Fruit fly (Drosophila melanogaster) whole organism, embryonic: ENCODE data around the gene DCTN6-p27.

Source experiments
- Abd-B ChIP-seq: fragments of 200-800 bp; sonication (Bioruptor generic); optimal IDR thresholded peaks from 2 replicates; lab custom pipeline; 2018; ENCODE audit warnings: missing biosample characterization, mild to moderate bottlenecking, missing genetic modification characterization, moderate library complexity
- Awh ChIP-seq: fragments of 200-800 bp; sonication (Bioruptor generic); IDR thresholded peaks from 2 replicates; pipeline ENCODE4, ENCODE4 v1.3.6; 2022; ENCODE audit warnings: missing biosample characterization, missing genetic modification characterization
- BEAF-32 ChIP-seq: fragments of 200-800 bp; sonication (Bioruptor generic); optimal IDR thresholded peaks from 3 replicates; lab custom pipeline; 2017; ENCODE audit warnings: missing biosample characterization, missing genetic modification characterization, mild to moderate bottlenecking, moderate library complexity, missing genetic modification reagents
- Bgb ChIP-seq: fragments of 200-800 bp; sonication (Bioruptor generic); IDR thresholded peaks from 2 replicates; pipeline ENCODE4 v1.3.6; 2022; ENCODE audit warnings: missing biosample characterization, missing genetic modification characterization; ENCODE audit not compliant: partially characterized antibody
- CG10565 ChIP-seq: fragments of 200-800 bp; sonication (Bioruptor generic); optimal IDR thresholded peaks from 3 replicates; lab custom pipeline; 2016; ENCODE audit warnings: missing biosample characterization, mild to moderate bottlenecking, missing genetic modification characterization
- CG10959 ChIP-seq: fragments of 200-800 bp; sonication (Bioruptor generic); IDR thresholded peaks from 2 replicates; pipeline ENCODE4 v1.3.6; 2022; ENCODE audit warnings: missing biosample characterization, missing genetic modification characterization
- CG11247 ChIP-seq: fragments of 200-800 bp; sonication (Bioruptor generic); IDR thresholded peaks from 2 replicates; pipeline ENCODE4 v1.3.6; 2022; ENCODE audit warnings: missing biosample characterization, missing genetic modification characterization
- CG12071 ChIP-seq: fragments of 200-800 bp; sonication (Bioruptor generic); optimal IDR thresholded peaks from 3 replicates; lab custom pipeline; 2018; ENCODE audit warnings: missing biosample characterization, mild to moderate bottlenecking, missing genetic modification characterization
- CG12391 ChIP-seq: fragments of 200-800 bp; sonication (Bioruptor generic); optimal IDR thresholded peaks from 3 replicates; lab custom pipeline; 2018; ENCODE audit warnings: missing biosample characterization, mild to moderate bottlenecking, missing genetic modification characterization, moderate library complexity
- CG13287 ChIP-seq: fragments of 200-800 bp; sonication (Bioruptor generic); IDR thresholded peaks from 2 replicates; pipeline ENCODE4 v1.3.6; 2022; ENCODE audit warnings: missing biosample characterization, missing genetic modification characterization; ENCODE audit not compliant: partially characterized antibody
- CG15514 ChIP-seq: fragments of 200-800 bp; sonication (Bioruptor generic); optimal IDR thresholded peaks from 3 replicates; lab custom pipeline; 2017; ENCODE audit warnings: missing biosample characterization, missing genetic modification characterization, mild to moderate bottlenecking, moderate library complexity, missing genetic modification reagents
- CG16779 ChIP-seq: fragments of 200-800 bp; sonication (Bioruptor generic); IDR thresholded peaks from 2 replicates; pipeline ENCODE4 v1.3.6; 2022; ENCODE audit warnings: missing biosample characterization, missing genetic modification characterization
- CG17328 ChIP-seq: fragments of 200-800 bp; sonication (Bioruptor generic); IDR thresholded peaks from 2 replicates; pipeline ENCODE4 v1.3.6; 2022; ENCODE audit warnings: missing biosample characterization, missing genetic modification characterization
- CG17568 ChIP-seq: fragments of 200-800 bp; sonication (Bioruptor generic); optimal IDR thresholded peaks from 2 replicates; lab custom pipeline; 2018; ENCODE audit warnings: missing biosample characterization, mild to moderate bottlenecking, missing genetic modification characterization, moderate library complexity
- CG18476 ChIP-seq: fragments of 200-800 bp; sonication (Bioruptor generic); optimal IDR thresholded peaks from 2 replicates; lab custom pipeline; 2016; ENCODE audit warnings: missing biosample characterization, mild to moderate bottlenecking, missing genetic modification characterization
- CG2202 ChIP-seq: fragments of 200-800 bp; sonication (Bioruptor generic); optimal IDR thresholded peaks from 2 replicates; lab custom pipeline; 2018; ENCODE audit warnings: missing biosample characterization, mild to moderate bottlenecking, missing genetic modification characterization
- CG30020 ChIP-seq: fragments of 200-800 bp; optimal IDR thresholded peaks from 2 replicates; lab custom pipeline; 2019; ENCODE audit warnings: missing biosample characterization, mild to moderate bottlenecking, missing genetic modification characterization, moderate library complexity
- CG30403 ChIP-seq: fragments of 200-800 bp; sonication (Bioruptor generic); optimal IDR thresholded peaks from 3 replicates; lab custom pipeline; 2016; ENCODE audit warnings: missing biosample characterization, missing genetic modification characterization
- CG3163 ChIP-seq: fragments of 200-800 bp; sonication (Bioruptor generic); optimal IDR thresholded peaks from 3 replicates; lab custom pipeline; 2016; ENCODE audit warnings: missing biosample characterization, missing genetic modification characterization
- CG33213 ChIP-seq: fragments of 200-800 bp; sonication (Bioruptor generic); optimal IDR thresholded peaks from 3 replicates; lab custom pipeline; 2016; ENCODE audit warnings: missing biosample characterization, missing genetic modification characterization
- CG4730 ChIP-seq: fragments of 200-800 bp; sonication (Bioruptor generic); IDR thresholded peaks from 2 replicates; pipeline ENCODE4 v1.3.6; 2022; ENCODE audit warnings: missing biosample characterization, missing genetic modification characterization
- CG6683 ChIP-seq: fragments of 200-800 bp; sonication (Bioruptor generic); optimal IDR thresholded peaks from 2 replicates; lab custom pipeline; 2017; ENCODE audit warnings: missing biosample characterization, mild to moderate bottlenecking, missing genetic modification characterization, missing genetic modification reagents
- H15 ChIP-seq: fragments of 200-800 bp; sonication (Bioruptor generic); IDR thresholded peaks from 3 replicates; pipeline ENCODE4 v1.3.6; 2022; ENCODE audit warnings: missing biosample characterization, missing genetic modification characterization
- Hand ChIP-seq: fragments of 200-800 bp; sonication (Bioruptor generic); optimal IDR thresholded peaks from 2 replicates; lab custom pipeline; 2017; ENCODE audit warnings: mild to moderate bottlenecking, missing biosample characterization, missing genetic modification reagents, missing genetic modification characterization
- HmgD ChIP-seq: fragments of 200-800 bp; sonication (Bioruptor generic); optimal IDR thresholded peaks from 3 replicates; lab custom pipeline; 2016; ENCODE audit warnings: missing biosample characterization, missing genetic modification characterization
- Ravus ChIP-seq: fragments of 200-800 bp; sonication (Bioruptor generic); IDR thresholded peaks from 2 replicates; pipeline ENCODE4 v1.3.6; 2022; ENCODE audit warnings: missing biosample characterization, missing genetic modification characterization
- TFAM ChIP-seq: fragments of 200-800 bp; sonication (Bioruptor generic); optimal IDR thresholded peaks from 2 replicates; lab custom pipeline; 2017; ENCODE audit warnings: missing biosample characterization, missing genetic modification characterization, inconsistent platforms
- Usf ChIP-seq: fragments of 200-800 bp; sonication (Bioruptor generic); optimal IDR thresholded peaks from 2 replicates; lab custom pipeline; 2017; ENCODE audit warnings: missing genotype, missing biosample characterization, missing genetic modification characterization
- ase ChIP-seq: fragments of 200-800 bp; sonication (Bioruptor generic); IDR thresholded peaks from 3 replicates; pipeline ENCODE4 v1.3.6; 2022; ENCODE audit warnings: missing biosample characterization, missing genetic modification characterization
- az2 ChIP-seq: fragments of 200-800 bp; sonication (Bioruptor generic); optimal IDR thresholded peaks from 3 replicates; lab custom pipeline; 2016; ENCODE audit warnings: missing biosample characterization, missing genetic modification characterization
- crc ChIP-seq: fragments of 200-800 bp; sonication (Bioruptor generic); optimal IDR thresholded peaks from 2 replicates; lab custom pipeline; 2016; ENCODE audit warnings: missing biosample characterization, missing genetic modification characterization
- danr ChIP-seq: fragments of 200-800 bp; sonication (Bioruptor generic); IDR thresholded peaks from 2 replicates; pipeline ENCODE4 v1.3.6; 2022; ENCODE audit warnings: missing biosample characterization, missing genetic modification characterization
- disco-r ChIP-seq: fragments of 200-800 bp; sonication (Bioruptor generic); optimal IDR thresholded peaks from 2 replicates; lab custom pipeline; 2016; ENCODE audit warnings: missing biosample characterization, missing genetic modification characterization
- ewg ChIP-seq: fragments of 200-800 bp; sonication (Bioruptor generic); optimal IDR thresholded peaks from 3 replicates; lab custom pipeline; 2017; ENCODE audit warnings: mild to moderate bottlenecking, missing biosample characterization, missing genetic modification reagents, missing genetic modification characterization
- fd3F ChIP-seq: fragments of 200-800 bp; sonication (Bioruptor generic); optimal IDR thresholded peaks from 2 replicates; lab custom pipeline; 2018; ENCODE audit warnings: missing biosample characterization, mild to moderate bottlenecking, missing genetic modification characterization, moderate library complexity
- fu2 ChIP-seq: fragments of 200-800 bp; sonication (Bioruptor generic); optimal IDR thresholded peaks from 2 replicates; lab custom pipeline; 2016; ENCODE audit warnings: missing biosample characterization, missing genetic modification characterization
- grau ChIP-seq: fragments of 200-800 bp; optimal IDR thresholded peaks from 3 replicates; lab custom pipeline; 2019; ENCODE audit warnings: missing biosample characterization, mild to moderate bottlenecking, missing genetic modification characterization, moderate library complexity
- her ChIP-seq: fragments of 200-800 bp; sonication (Bioruptor generic); optimal IDR thresholded peaks from 2 replicates; lab custom pipeline; 2016; ENCODE audit warnings: missing biosample characterization, missing genetic modification characterization
- ken ChIP-seq: fragments of 200-800 bp; sonication (Bioruptor generic); IDR thresholded peaks from 3 replicates; pipeline ENCODE4 v1.3.6; 2022; ENCODE audit warnings: missing biosample characterization, missing genetic modification characterization
- kni ChIP-seq: fragments of 200-800 bp; sonication (Bioruptor generic); optimal IDR thresholded peaks from 3 replicates; lab custom pipeline; 2017; ENCODE audit warnings: mild to moderate bottlenecking, missing biosample characterization, missing genetic modification reagents, missing genetic modification characterization
- mirr ChIP-seq: fragments of 200-800 bp; sonication (Bioruptor generic); optimal IDR thresholded peaks from 3 replicates; lab custom pipeline; 2018; ENCODE audit warnings: missing biosample characterization, mild to moderate bottlenecking, missing genetic modification characterization
- nmo ChIP-seq: fragments of 200-800 bp; sonication (Bioruptor generic); optimal IDR thresholded peaks from 2 replicates; lab custom pipeline; 2018; ENCODE audit warnings: missing biosample characterization, mild to moderate bottlenecking, missing genetic modification characterization, moderate library complexity
- nom ChIP-seq: fragments of 200-800 bp; sonication (Bioruptor generic); optimal IDR thresholded peaks from 2 replicates; lab custom pipeline; 2017; ENCODE audit warnings: missing biosample characterization, missing genetic modification characterization, mild to moderate bottlenecking, moderate library complexity, missing genetic modification reagents
- oc ChIP-seq: fragments of 200-800 bp; sonication (Bioruptor generic); optimal IDR thresholded peaks from 2 replicates; lab custom pipeline; 2018; ENCODE audit warnings: missing biosample characterization, mild to moderate bottlenecking, missing genetic modification characterization, moderate library complexity
- phol ChIP-seq: fragments of 200-800 bp; sonication (Bioruptor generic); optimal IDR thresholded peaks from 3 replicates; lab custom pipeline; 2018; ENCODE audit warnings: missing biosample characterization, mild to moderate bottlenecking, missing genetic modification characterization, moderate library complexity
- tio ChIP-seq: fragments of 200-800 bp; sonication (Bioruptor generic); optimal IDR thresholded peaks from 2 replicates; lab custom pipeline; 2017; ENCODE audit warnings: missing biosample characterization, missing genetic modification characterization, inconsistent platforms
- vnd ChIP-seq: fragments of 200-800 bp; sonication (Bioruptor generic); IDR thresholded peaks from 3 replicates; pipeline ENCODE4 v1.3.6; 2022; ENCODE audit warnings: missing biosample characterization, missing genetic modification characterization; ENCODE audit not compliant: partially characterized antibody
- zf30C ChIP-seq: fragments of 200-800 bp; sonication (Bioruptor generic); optimal IDR thresholded peaks from 3 replicates; lab custom pipeline; 2018; ENCODE audit warnings: missing biosample characterization, mild to moderate bottlenecking, missing genetic modification characterization

The DCTN6-p27 gene

DNA sequence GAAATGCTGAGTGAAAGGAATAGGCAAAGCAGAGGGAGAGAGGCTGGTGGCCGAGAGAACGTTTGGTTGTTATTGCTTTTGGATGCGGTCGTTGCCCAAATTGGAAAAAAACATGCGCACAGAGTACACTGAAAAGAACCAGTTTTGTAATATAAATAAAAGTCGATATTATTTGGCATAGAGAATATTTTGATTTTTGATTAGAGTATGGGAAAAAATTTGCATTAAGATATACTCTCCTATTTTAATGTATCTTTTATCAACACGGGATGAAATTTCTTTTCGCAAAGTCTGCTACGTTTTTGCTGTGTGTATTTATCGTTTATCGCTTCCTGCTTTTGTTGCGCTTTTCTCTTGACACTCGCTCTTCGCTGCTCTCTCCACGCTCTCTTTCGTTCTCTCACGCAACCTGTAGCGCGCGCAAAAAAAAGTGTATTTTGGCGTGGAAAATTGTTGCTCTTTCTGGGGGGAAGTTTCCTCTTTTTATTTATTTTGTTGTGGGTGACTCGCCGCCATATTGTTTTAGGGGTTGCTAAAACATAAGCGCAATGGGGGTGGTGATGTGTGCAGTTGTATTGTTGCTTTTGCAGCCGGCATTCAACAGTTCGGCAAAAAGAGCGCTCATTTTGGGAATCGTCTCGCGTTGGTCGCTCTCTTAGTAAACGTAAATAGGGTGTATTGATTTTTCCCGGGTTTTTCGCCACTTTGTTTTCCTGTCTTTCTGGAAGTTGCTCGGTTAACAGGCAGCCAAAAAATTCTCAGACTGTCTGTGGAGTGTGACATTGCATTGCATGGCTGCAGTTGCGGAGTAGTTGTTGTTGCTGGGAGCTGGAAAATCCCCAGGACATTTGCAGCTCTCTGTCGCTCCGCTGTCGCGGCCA is 33.0 kb downstream of the DCTN6-p27 start (continued):
- TF ChIP-seq CG12391 (tag; lab: Kevin White, UChicago): peak; percentile 97
- peak; percentile 93 for TF ChIP-seq Ravus
- peak; percentile 91 for TF ChIP-seq CG10959 (GFP tag; lab: Robert Waterston, UW)
- peak; percentile 86 for TF ChIP-seq CG33213
- peak; percentile 11 for TF ChIP-seq BEAF-32 (GFP tag; lab: Kevin White, UChicago)
- peak; percentile 67 for TF ChIP-seq HmgD (GFP tag; lab: Kevin White, UChicago)
- peak; percentile 93 for TF ChIP-seq CG11247 (GFP tag; lab: Robert Waterston, UW)
- peak; percentile 96 for TF ChIP-seq Hand (GFP tag; lab: Kevin White, UChicago)
- TF ChIP-seq CG2202 (tag; lab: Kevin White, UChicago): peak; percentile 92
- peak; percentile 86 for TF ChIP-seq fu2 (GFP tag; lab: Kevin White, UChicago)
- peak; percentile 79 for TF ChIP-seq nom (GFP tag; lab: Kevin White, UChicago)
- TF ChIP-seq CG17568 (GFP tag; lab: Kevin White, UChicago): peak; percentile 99
- TF ChIP-seq kni: peak; percentile 73
- peak; percentile 89 for TF ChIP-seq fd3F (GFP tag; lab: Kevin White, UChicago)
- peak; percentile 93 for TF ChIP-seq CG15514 (GFP tag; lab: Kevin White, UChicago)
- TF ChIP-seq CG12071 (GFP tag; lab: Kevin White, UChicago): peak; percentile 96
- peak; percentile 97 for TF ChIP-seq H15 (GFP tag; lab: Robert Waterston, UW)
- TF ChIP-seq CG4730 (GFP tag; lab: Robert Waterston, UW): peak; percentile 96
- TF ChIP-seq Abd-B (GFP tag; lab: Kevin White, UChicago): no peak
- TF ChIP-seq CG6683: peak; percentile 93
- TF ChIP-seq disco-r (GFP tag; lab: Kevin White, UChicago): peak; percentile 93
- peak; percentile 94 for TF ChIP-seq danr (GFP tag; lab: Robert Waterston, UW)
- TF ChIP-seq crc (GFP tag; lab: Kevin White, UChicago): peak; percentile 96
- peak; percentile 95 for TF ChIP-seq az2 (GFP tag; lab: Kevin White, UChicago)
- peak; percentile 98 for TF ChIP-seq CG17328 (GFP tag; lab: Robert Waterston, UW)
- TF ChIP-seq grau (tag; lab: Kevin White, UChicago): peak; percentile 96
- TF ChIP-seq Awh (GFP tag; lab: Robert Waterston, UW): peak; percentile 98
- TF ChIP-seq CG10565 (GFP tag; lab: Kevin White, UChicago): peak; percentile 75
- peak; percentile 79 for TF ChIP-seq CG30020
- TF ChIP-seq ase (GFP tag; lab: Robert Waterston, UW): peak; percentile 97
- TF ChIP-seq ken (GFP tag; lab: Robert Waterston, UW): peak; percentile 95
- peak; percentile 95 for TF ChIP-seq CG16779
- peak; percentile 81 for TF ChIP-seq CG3163 (GFP tag; lab: Kevin White, UChicago)
- TF ChIP-seq CG30403 (GFP tag; lab: Kevin White, UChicago): peak; percentile 97
- peak; percentile 97 for TF ChIP-seq phol
- peak; percentile 91 for TF ChIP-seq her (GFP tag; lab: Kevin White, UChicago)
- peak; percentile 79 for TF ChIP-seq Usf (GFP tag; lab: Kevin White, UChicago)
- TF ChIP-seq Bgb (GFP tag; lab: Robert Waterston, UW): no peak
- peak; percentile 97 for TF ChIP-seq nmo (GFP tag; lab: Kevin White, UChicago)
- TF ChIP-seq TFAM (GFP tag; lab: Kevin White, UChicago): peak; percentile 90
- TF ChIP-seq mirr (GFP tag; lab: Kevin White, UChicago): peak; percentile 53
- peak; percentile 99 for TF ChIP-seq ewg (GFP tag; lab: Kevin White, UChicago)
- peak; percentile 94 for TF ChIP-seq tio (GFP tag; lab: Kevin White, UChicago)
- no peak for TF ChIP-seq vnd
- TF ChIP-seq CG18476 (GFP tag; lab: Kevin White, UChicago): peak; percentile 90
- TF ChIP-seq oc (tag; lab: Kevin White, UChicago): peak; percentile 98
- peak; percentile 99 for TF ChIP-seq zf30C
- peak; percentile 7; the same call in 1 of the 2 replicates for TF ChIP-seq CG13287 (GFP tag; lab: Robert Waterston, UW)
